Worm (Caenorhabditis elegans): ENCODE data around the gene C07E3.4.

DNA sequence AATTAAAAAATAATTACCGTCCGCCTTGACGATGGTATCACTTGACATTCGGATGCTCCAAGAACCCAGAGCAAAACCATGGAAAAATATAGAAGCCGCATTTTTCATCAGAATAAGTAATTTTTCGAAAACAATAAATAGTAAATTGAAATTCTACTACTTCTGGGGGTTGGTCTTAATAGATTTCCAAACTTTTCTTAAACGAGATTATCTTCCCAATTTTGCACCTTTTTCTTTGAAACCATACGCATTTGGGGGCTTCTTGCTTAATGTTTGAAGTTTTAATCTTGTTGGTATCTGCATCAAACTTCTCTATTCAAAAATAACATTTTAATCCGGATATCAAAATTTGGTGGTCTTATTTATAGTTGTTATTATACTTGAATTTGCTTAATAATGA, 44.5 kb upstream of the C07E3.4 start, which contains the start of gene gcy-5:
- TF ChIP-seq lin-39 (tag; optimal IDR thresholded peaks at IDR 0.05) (no peak), daf-12 (tag; optimal IDR thresholded peaks at IDR 0.05) (no peak), elt-2 (tag; optimal IDR thresholded peaks at IDR 0.05) (no peak), pqm-1 (tag; optimal IDR thresholded peaks at IDR 0.05) (no peak), pha-4 (tag; optimal IDR thresholded peaks at IDR 0.05) (no peak)
